Worm (Caenorhabditis elegans) whole organism, late embryonic: Measurements from ENCODE around the gene nlp-46.

Experiments used
- C38D4.7 ChIP-seq: fragments of 200-800 bp; sonication (Bioruptor generic); optimal IDR thresholded peaks from 2 replicates; lab custom pipeline; 2018; ENCODE audit warnings: mild to moderate bottlenecking, missing genetic modification characterization, moderate library complexity, missing compliant biosample characterization
- F13H6.1 ChIP-seq: sonication (generic microtip); optimal IDR thresholded peaks from 2 replicates; lab custom pipeline; 2016; ENCODE audit warnings: missing genetic modification characterization, missing compliant biosample characterization
- K02D7.2 ChIP-seq: sonication (generic microtip); optimal IDR thresholded peaks from 2 replicates; lab custom pipeline; 2017; ENCODE audit warnings: mild to moderate bottlenecking, missing genetic modification characterization, missing compliant biosample characterization
- K09A11.1 ChIP-seq: sonication (generic microtip); optimal IDR thresholded peaks from 2 replicates; lab custom pipeline; 2017; ENCODE audit warnings: antibody characterized with exemption, mild to moderate bottlenecking, missing genetic modification characterization, missing compliant biosample characterization; ENCODE audit not compliant: insufficient read depth
- Y22D7AL.16 ChIP-seq: sonication (generic microtip); optimal IDR thresholded peaks from 2 replicates; lab custom pipeline; 2016; ENCODE audit warnings: missing genetic modification characterization, missing compliant biosample characterization
- ahr-1 ChIP-seq: sonication (generic microtip); optimal IDR thresholded peaks from 2 replicates; lab custom pipeline; 2016; ENCODE audit warnings: missing genetic modification characterization, missing compliant biosample characterization
- ama-1 ChIP-seq: fragments of 150-350 bp; optimal IDR thresholded peaks from 2 replicates; lab custom pipeline; 2014
- ceh-14 ChIP-seq: sonication (generic microtip); optimal IDR thresholded peaks from 2 replicates; lab custom pipeline; 2016; ENCODE audit warnings: missing genotype, missing genetic modification characterization, missing compliant biosample characterization
- ceh-2 ChIP-seq: sonication (generic microtip); optimal IDR thresholded peaks from 2 replicates; lab custom pipeline; 2016; ENCODE audit warnings: missing genotype, missing genetic modification characterization, missing compliant biosample characterization
- ceh-22 ChIP-seq: sonication (generic microtip); optimal IDR thresholded peaks from 2 replicates; lab custom pipeline; 2017; ENCODE audit warnings: missing biosample characterization, missing genetic modification characterization
- ceh-24 ChIP-seq: sonication (generic microtip); optimal IDR thresholded peaks from 2 replicates; lab custom pipeline; 2016; ENCODE audit warnings: mild to moderate bottlenecking, missing genetic modification characterization, missing compliant biosample characterization
- ceh-30 ChIP-seq: fragments of 150-350 bp; optimal IDR thresholded peaks from 2 replicates; lab custom pipeline; 2014; ENCODE audit warnings: missing biosample characterization, missing genetic modification characterization
- ceh-34 ChIP-seq: sonication (generic microtip); optimal IDR thresholded peaks from 2 replicates; lab custom pipeline; 2016; ENCODE audit warnings: mild to moderate bottlenecking, missing genetic modification characterization, missing compliant biosample characterization
- ceh-45 ChIP-seq: fragments of 200-800 bp; sonication (Bioruptor generic); IDR thresholded peaks from 2 replicates; pipeline ENCODE4 v1.3.6; 2022; ENCODE audit warnings: missing genetic modification reagents, missing genetic modification characterization, missing compliant biosample characterization
- ceh-48 ChIP-seq: sonication (generic microtip); optimal IDR thresholded peaks from 2 replicates; lab custom pipeline; 2016; ENCODE audit warnings: missing genetic modification characterization, inconsistent platforms, missing compliant biosample characterization
- ceh-6 ChIP-seq: fragments of 200-800 bp; sonication (Bioruptor generic); optimal IDR thresholded peaks from 2 replicates; lab custom pipeline; 2018; ENCODE audit warnings: mild to moderate bottlenecking, missing genetic modification characterization, missing compliant biosample characterization
- ceh-9 ChIP-seq: sonication (generic microtip); optimal IDR thresholded peaks from 2 replicates; lab custom pipeline; 2016; ENCODE audit warnings: mild to moderate bottlenecking, missing genetic modification characterization, inconsistent platforms, missing compliant biosample characterization
- che-1 ChIP-seq: sonication (generic microtip); optimal IDR thresholded peaks from 2 replicates; lab custom pipeline; 2016; ENCODE audit warnings: mild to moderate bottlenecking, missing genetic modification characterization, missing compliant biosample characterization
- dmd-4 ChIP-seq: sonication (generic microtip); optimal IDR thresholded peaks from 2 replicates; lab custom pipeline; 2016; ENCODE audit warnings: borderline replicate concordance, missing genetic modification characterization, missing compliant biosample characterization
- dve-1 ChIP-seq: sonication (generic microtip); optimal IDR thresholded peaks from 2 replicates; lab custom pipeline; 2017; ENCODE audit warnings: antibody characterized with exemption, mild to moderate bottlenecking, missing genetic modification characterization, missing compliant biosample characterization
- elt-4 ChIP-seq: sonication (generic microtip); optimal IDR thresholded peaks from 2 replicates; lab custom pipeline; 2016; ENCODE audit warnings: missing genetic modification characterization, missing compliant biosample characterization
- fax-1 ChIP-seq: sonication (generic microtip); optimal IDR thresholded peaks from 2 replicates; lab custom pipeline; 2016; ENCODE audit warnings: missing genotype, missing genetic modification characterization, missing compliant biosample characterization
- fkh-10 ChIP-seq: fragments of 150-350 bp; optimal IDR thresholded peaks from 2 replicates; lab custom pipeline; 2014; ENCODE audit warnings: missing biosample characterization, missing genetic modification reagents, missing genetic modification characterization
- gmeb-2 ChIP-seq: sonication (generic microtip); optimal IDR thresholded peaks from 2 replicates; lab custom pipeline; 2016; ENCODE audit warnings: missing genetic modification characterization, inconsistent platforms, missing compliant biosample characterization
- hlh-30 ChIP-seq: sonication (generic microtip); optimal IDR thresholded peaks from 2 replicates; lab custom pipeline; 2017; ENCODE audit warnings: antibody characterized with exemption, missing genetic modification characterization, missing compliant biosample characterization; ENCODE audit not compliant: insufficient read depth
- hlh-6 ChIP-seq: sonication (generic microtip); optimal IDR thresholded peaks from 2 replicates; lab custom pipeline; 2016; ENCODE audit warnings: missing genotype, missing genetic modification characterization, missing compliant biosample characterization
- hlh-8 ChIP-seq: sonication (generic microtip); optimal IDR thresholded peaks from 2 replicates; lab custom pipeline; 2016; ENCODE audit warnings: missing genotype, missing genetic modification characterization, missing compliant biosample characterization
- lin-11 ChIP-seq: fragments of 200-800 bp; sonication (Bioruptor generic); optimal IDR thresholded peaks from 2 replicates; lab custom pipeline; 2018; ENCODE audit warnings: mild to moderate bottlenecking, missing genetic modification characterization, missing compliant biosample characterization
- mec-3 ChIP-seq: sonication (generic microtip); optimal IDR thresholded peaks from 2 replicates; lab custom pipeline; 2016; ENCODE audit warnings: borderline replicate concordance, missing genetic modification characterization, missing compliant biosample characterization
- nhr-11 ChIP-seq: fragments of 150-350 bp; optimal IDR thresholded peaks from 2 replicates; lab custom pipeline; 2014; ENCODE audit warnings: missing biosample characterization, missing genetic modification characterization
- npax-4 ChIP-seq: sonication (generic microtip); optimal IDR thresholded peaks from 2 replicates; lab custom pipeline; 2016; ENCODE audit warnings: missing genetic modification characterization, missing compliant biosample characterization
- pag-3 ChIP-seq: sonication (generic microtip); optimal IDR thresholded peaks from 2 replicates; lab custom pipeline; 2016; ENCODE audit warnings: missing compliant biosample characterization, missing genetic modification characterization, borderline replicate concordance
- pat-9 ChIP-seq: fragments of 200-800 bp; sonication (Bioruptor generic); optimal IDR thresholded peaks from 2 replicates; lab custom pipeline; 2018; ENCODE audit warnings: mild to moderate bottlenecking, missing genetic modification characterization, moderate library complexity, missing compliant biosample characterization
- pax-1 ChIP-seq: fragments of 150-350 bp; optimal IDR thresholded peaks from 2 replicates; lab custom pipeline; 2014; ENCODE audit warnings: missing biosample characterization, missing genetic modification characterization
- pros-1 ChIP-seq: fragments of 150-350 bp; optimal IDR thresholded peaks from 2 replicates; lab custom pipeline; 2014; ENCODE audit warnings: missing biosample characterization, missing genetic modification reagents, missing genetic modification characterization
- rnt-1 ChIP-seq: sonication (generic microtip); optimal IDR thresholded peaks from 2 replicates; lab custom pipeline; 2016; ENCODE audit warnings: missing genetic modification characterization, missing compliant biosample characterization
- sdc-2 ChIP-seq: sonication (generic microtip); optimal IDR thresholded peaks from 2 replicates; lab custom pipeline; 2016; ENCODE audit warnings: missing genotype, missing genetic modification characterization, missing compliant biosample characterization
- sox-2 ChIP-seq: fragments of 200-800 bp; sonication (Bioruptor generic); IDR thresholded peaks from 2 replicates; pipeline ENCODE4 v1.3.6; 2022; ENCODE audit warnings: missing genetic modification reagents, missing genetic modification characterization, missing compliant biosample characterization
- sox-4 ChIP-seq: sonication (generic microtip); optimal IDR thresholded peaks from 2 replicates; lab custom pipeline; 2017; ENCODE audit warnings: mild to moderate bottlenecking, missing genetic modification characterization, inconsistent platforms, missing compliant biosample characterization
- tbx-2 ChIP-seq: sonication (generic microtip); optimal IDR thresholded peaks from 2 replicates; lab custom pipeline; 2016; ENCODE audit warnings: missing genetic modification characterization, missing compliant biosample characterization
- tbx-7 ChIP-seq: sonication (generic microtip); optimal IDR thresholded peaks from 2 replicates; lab custom pipeline; 2016; ENCODE audit warnings: missing genotype, missing genetic modification characterization, missing compliant biosample characterization
- ttx-3 ChIP-seq: sonication (generic microtip); optimal IDR thresholded peaks from 2 replicates; lab custom pipeline; 2016; ENCODE audit warnings: missing genetic modification reagents, missing genetic modification characterization, missing compliant biosample characterization
- unc-3 ChIP-seq, 2 experiments: fragments of 200-800 bp in 1 of 2; sonication (Bioruptor generic) in 1 of 2; sonication (generic microtip) in 1 of 2; conservative IDR thresholded peaks in 1 of 2; optimal IDR thresholded peaks in 1 of 2; 2 replicates each; pipeline versions ENCODE4 v1.3.6 to Lab custom; 2016 to 2022; ENCODE audit warnings: missing compliant biosample characterization in 2 of 2, missing genetic modification characterization in 2 of 2, missing genetic modification reagents in 1 of 2
- unc-42 ChIP-seq: sonication (generic microtip); optimal IDR thresholded peaks from 2 replicates; lab custom pipeline; 2016; ENCODE audit warnings: missing genotype, missing genetic modification characterization, missing compliant biosample characterization

The nlp-46 gene

DNA sequence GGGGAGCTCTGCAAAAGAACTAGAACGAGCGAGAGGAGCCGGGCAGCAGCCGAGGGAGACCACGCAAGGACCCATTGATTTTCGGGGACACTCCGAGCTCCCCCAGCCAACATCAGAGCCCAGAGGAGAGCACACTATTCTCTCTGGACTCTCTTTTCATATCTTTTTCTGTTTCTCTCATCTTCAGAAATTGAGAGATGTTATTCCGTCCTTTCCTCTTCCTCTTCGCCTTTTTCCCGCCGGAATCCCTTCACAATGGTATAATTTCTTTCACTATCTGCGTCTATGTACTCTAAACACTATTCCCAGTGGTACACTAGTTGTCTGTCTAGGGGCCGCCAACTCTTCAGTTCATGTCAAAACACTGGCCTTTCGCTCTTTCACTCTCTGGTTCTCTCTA, 40.7 kb downstream of the nlp-46 start (continued):
- peak; percentile 65 for TF ChIP-seq rnt-1
- TF ChIP-seq hlh-6 = no peak
- peak; percentile 88 for TF ChIP-seq ceh-14
- peak; percentile 83 for TF ChIP-seq tbx-2 (tag; lab: Kevin White, UChicago)
- TF ChIP-seq fkh-10 = peak; percentile 3
- TF ChIP-seq sdc-2 (tag; lab: Kevin White, UChicago) = no peak
- TF ChIP-seq hlh-8 (tag; lab: Kevin White, UChicago) = no peak
- no peak for TF ChIP-seq nhr-11 (tag; lab: Kevin White, UChicago)
- no peak for TF ChIP-seq sox-4
- no peak for TF ChIP-seq che-1 (tag; lab: Kevin White, UChicago)
- TF ChIP-seq dve-1 (tag; lab: Kevin White, UChicago) = no peak
- no peak for TF ChIP-seq gmeb-2 (tag; lab: Kevin White, UChicago)
- TF ChIP-seq ceh-22 = no peak
- TF ChIP-seq tbx-7 (tag; lab: Kevin White, UChicago) = no peak
- no peak for TF ChIP-seq C38D4.7
- peak; percentile 43 for TF ChIP-seq F13H6.1 (tag; lab: Kevin White, UChicago)
- no peak for TF ChIP-seq ceh-24 (tag; lab: Kevin White, UChicago)
- peak; percentile 92 for TF ChIP-seq ceh-48 (tag; lab: Kevin White, UChicago)
- TF ChIP-seq pag-3 = peak; percentile 37
- TF ChIP-seq hlh-30 (tag; lab: Kevin White, UChicago) = no peak
- TF ChIP-seq ttx-3 (tag; lab: Kevin White, UChicago) = no peak
- no peak for TF ChIP-seq unc-3 (GFP tag; conservative IDR thresholded peaks at IDR 0.05; lab: Robert Waterston, UW)
- TF ChIP-seq unc-3 (tag; optimal IDR thresholded peaks at IDR 0.05; lab: Kevin White, UChicago) = peak; percentile 81
- no peak for TF ChIP-seq ceh-2 (tag; lab: Kevin White, UChicago)
- TF ChIP-seq unc-42 (tag; lab: Kevin White, UChicago) = peak; percentile 92
- TF ChIP-seq K09A11.1 (tag; lab: Kevin White, UChicago) = peak; percentile 13
- no peak for TF ChIP-seq ceh-9 (tag; lab: Kevin White, UChicago)
- TF ChIP-seq K02D7.2 = no peak
- no peak for TF ChIP-seq npax-4 (tag; lab: Kevin White, UChicago)
- no peak for TF ChIP-seq mec-3 (tag; lab: Kevin White, UChicago)
- no peak for TF ChIP-seq ceh-45 (GFP tag; lab: Robert Waterston, UW)
- TF ChIP-seq lin-11 (tag; lab: Kevin White, UChicago) = no peak
- no peak for TF ChIP-seq pat-9 (tag; lab: Kevin White, UChicago)
- TF ChIP-seq dmd-4 (tag; lab: Kevin White, UChicago) = no peak
- no peak for TF ChIP-seq Y22D7AL.16
- peak; percentile 38; the same call in 1 of the 2 replicates for TF ChIP-seq sox-2 (GFP tag; lab: Robert Waterston, UW)
- no peak for TF ChIP-seq pax-1 (tag; lab: Kevin White, UChicago)
- TF ChIP-seq ceh-34 (tag; lab: Kevin White, UChicago) = peak; percentile 79
- no peak for TF ChIP-seq ama-1 (lab: Kevin White, UChicago)
- TF ChIP-seq ceh-6 (GFP tag; lab: Kevin White, UChicago) = no peak
- TF ChIP-seq fax-1 (tag; lab: Kevin White, UChicago) = peak; percentile 23
- TF ChIP-seq ahr-1 = no peak
- TF ChIP-seq ceh-30 = peak; percentile 29
- no peak for TF ChIP-seq pros-1 (tag; lab: Kevin White, UChicago)
- TF ChIP-seq, all 69 proteins: peak for 21

ce11 chrV:12462908-12463307, 43.2 kb downstream of the nlp-46 start, which contains the start of gene egl-10:
Gene egl-10 (minus strand): TSS chrV:12463008.
- TF ChIP-seq tbx-7 (tag; lab: Kevin White, UChicago) (no peak), elt-4 (tag; lab: Kevin White, UChicago) (no peak), sox-2 (GFP tag; lab: Robert Waterston, UW) (no peak), pax-1 (tag; lab: Kevin White, UChicago) (no peak)
